Worm (Caenorhabditis elegans): Measurements from ENCODE around the gene srp-1.

ce11 chrV:794092-794491, 41.0 kb downstream of the srp-1 start:
- no peak for TF ChIP-seq aptf-2 (GFP tag; conservative IDR thresholded peaks at IDR 0.05)
- TF ChIP-seq attf-5 (GFP tag; optimal IDR thresholded peaks at IDR 0.05), result no peak
- TF ChIP-seq Y53F4B.3 (GFP tag; IDR thresholded peaks at IDR 0.05), result no peak
- TF ChIP-seq C06A6.2 (GFP tag; conservative IDR thresholded peaks at IDR 0.05), result no peak
